Worm (Caenorhabditis elegans) whole organism, young adult: ENCODE measurements around the gene prmt-9.

Experiments
- Y56A3A.18 ChIP-seq: fragments of 200-800 bp; sonication (Bioruptor generic); IDR thresholded peaks from 2 replicates; pipeline ENCODE4 v1.3.6; 2022; ENCODE audit warnings: missing genetic modification reagents, missing genetic modification characterization, missing compliant biosample characterization
- ceh-27 ChIP-seq: fragments of 200-800 bp; sonication (Bioruptor generic); optimal IDR thresholded peaks from 2 replicates; lab custom pipeline; 2018; ENCODE audit warnings: mild to moderate bottlenecking, missing genetic modification characterization, moderate library complexity, missing compliant biosample characterization
- lag-1 ChIP-seq: fragments of 200-800 bp; sonication (Bioruptor generic); IDR thresholded peaks from 2 replicates; pipeline ENCODE4 v1.3.6; 2022; ENCODE audit warnings: missing genetic modification reagents, missing genetic modification characterization, missing compliant biosample characterization
- lin-35 ChIP-seq, 3 experiments: fragments of 150-350 bp in 2 of 3; sonication (generic microtip) in 1 of 3; optimal IDR thresholded peaks; 2 replicates each; lab custom pipeline; 2014 to 2018; ENCODE audit warnings: missing biosample characterization in 3 of 3, missing genetic modification characterization in 3 of 3, missing genetic modification reagents in 3 of 3
- mes-4 ChIP-seq: sonication (generic microtip); optimal IDR thresholded peaks from 2 replicates; lab custom pipeline; 2016; ENCODE audit warnings: missing genotype, missing genetic modification characterization, missing compliant biosample characterization
- repo-1 ChIP-seq: sonication (generic microtip); optimal IDR thresholded peaks from 2 replicates; lab custom pipeline; 2017; ENCODE audit warnings: mild to moderate bottlenecking, missing genetic modification characterization, missing compliant biosample characterization
- snpc-4 ChIP-seq, 5 experiments: fragments of 150-350 bp in 1 of 5; sonication (generic microtip) in 4 of 5; optimal IDR thresholded peaks; 2 replicates each; lab custom pipeline; 2014 to 2018; ENCODE audit warnings: missing genetic modification characterization in 5 of 5, missing biosample characterization in 3 of 5, antibody characterized with exemption in 2 of 5, mild to moderate bottlenecking in 2 of 5, missing compliant biosample characterization in 2 of 5, missing genotype in 2 of 5, moderate library complexity in 2 of 5, missing genetic modification reagents in 1 of 5
- zfh-2 ChIP-seq: fragments of 200-800 bp; sonication (Bioruptor generic); conservative IDR thresholded peaks from 2 replicates; pipeline ENCODE4 v1.3.6; 2022; ENCODE audit warnings: missing genetic modification reagents, missing genetic modification characterization, missing compliant biosample characterization

- TF ChIP-seq lag-1 (GFP tag; lab: Robert Waterston, UW) (no peak), snpc-4 (GFP tag; optimal IDR thresholded peaks at IDR 0.05; lab: Kevin White, UChicago) (no peak), snpc-4 (tag; optimal IDR thresholded peaks at IDR 0.05; lab: Kevin White, UChicago) (no peak), repo-1 (no peak), zfh-2 (GFP tag; lab: Robert Waterston, UW) (no peak), mes-4 (tag; lab: Kevin White, UChicago) (no peak), Y56A3A.18 (GFP tag; lab: Robert Waterston, UW) (no peak), ceh-27 (GFP tag; lab: Kevin White, UChicago) (no peak), lin-35 (GFP tag; optimal IDR thresholded peaks at IDR 0.05; lab: Kevin White, UChicago) (no peak)
These were observed 5.5 kb upstream of the prmt-9 start for ce11 chrIV:12689709-12690142.
